Worm (Caenorhabditis elegans) whole organism, L1 larva: ENCODE data around the gene B0410.1.

Source experiments
- C34B4.2 ChIP-seq: sonication (generic microtip); optimal IDR thresholded peaks from 2 replicates; lab custom pipeline; 2017; ENCODE audit warnings: mild to moderate bottlenecking, missing genetic modification characterization, missing compliant biosample characterization
- F16B12.6 ChIP-seq: fragments of 150-350 bp; optimal IDR thresholded peaks from 2 replicates; lab custom pipeline; 2014; ENCODE audit warnings: missing biosample characterization, missing genetic modification characterization
- Y116A8C.19 ChIP-seq: sonication (generic microtip); optimal IDR thresholded peaks from 2 replicates; lab custom pipeline; 2016; ENCODE audit warnings: missing compliant biosample characterization, missing genetic modification characterization, borderline replicate concordance
- aha-1 ChIP-seq: fragments of 150-350 bp; optimal IDR thresholded peaks from 2 replicates; lab custom pipeline; 2014; ENCODE audit warnings: missing biosample characterization, missing genetic modification characterization
- alr-1 ChIP-seq: fragments of 200-800 bp; sonication (Bioruptor generic); optimal IDR thresholded peaks from 2 replicates; lab custom pipeline; 2018; ENCODE audit warnings: borderline replicate concordance, mild to moderate bottlenecking, missing genetic modification characterization, missing compliant biosample characterization
- aly-2 ChIP-seq: fragments of 150-350 bp; optimal IDR thresholded peaks from 2 replicates; lab custom pipeline; 2014; ENCODE audit warnings: missing biosample characterization, missing genetic modification characterization
- blmp-1 ChIP-seq: fragments of 150-350 bp; optimal IDR thresholded peaks from 2 replicates; lab custom pipeline; 2014; ENCODE audit warnings: missing biosample characterization, missing genetic modification characterization
- ceh-63 ChIP-seq: fragments of 200-800 bp; sonication (Bioruptor generic); optimal IDR thresholded peaks from 2 replicates; lab custom pipeline; 2018; ENCODE audit warnings: mild to moderate bottlenecking, missing genetic modification characterization, missing compliant biosample characterization
- ceh-82 ChIP-seq, 3 experiments: fragments of 150-350 bp in 1 of 3; sonication (generic microtip) in 2 of 3; optimal IDR thresholded peaks; 2 replicates each; lab custom pipeline; 2014 to 2017; ENCODE audit warnings: missing biosample characterization in 3 of 3, missing genetic modification characterization in 3 of 3
- ceh-88 ChIP-seq: fragments of 200-800 bp; sonication (Bioruptor generic); IDR thresholded peaks from 2 replicates; pipeline ENCODE4 v1.3.6; 2022; ENCODE audit warnings: missing genetic modification characterization, missing compliant biosample characterization
- ceh-90 ChIP-seq: sonication (generic microtip); optimal IDR thresholded peaks from 2 replicates; lab custom pipeline; 2016; ENCODE audit warnings: missing genetic modification characterization, missing compliant biosample characterization
- dsc-1 ChIP-seq: sonication (generic microtip); optimal IDR thresholded peaks from 2 replicates; lab custom pipeline; 2016; ENCODE audit warnings: mild to moderate bottlenecking, missing genetic modification characterization, missing compliant biosample characterization
- egl-27 ChIP-seq, 2 experiments: fragments of 150-350 bp in 1 of 2; sonication (generic microtip); optimal IDR thresholded peaks; 3 replicates each; lab custom pipeline; 2017 to 2018; ENCODE audit warnings: missing biosample characterization in 2 of 2, missing genetic modification characterization in 2 of 2, missing genetic modification reagents in 2 of 2
- elt-2 ChIP-seq: sonication (generic microtip); optimal IDR thresholded peaks from 2 replicates; lab custom pipeline; 2016; ENCODE audit warnings: missing genetic modification characterization, mild to moderate bottlenecking, inconsistent platforms, missing compliant biosample characterization, missing genetic modification reagents
- elt-3 ChIP-seq, 6 experiments: fragments of 150-350 bp in 1 of 6; sonication (generic microtip); optimal IDR thresholded peaks; 2 replicates each; lab custom pipeline; 2017 to 2018; ENCODE audit warnings: missing biosample characterization in 6 of 6, missing genetic modification characterization in 6 of 6, inconsistent platforms in 1 of 6
- fkh-10 ChIP-seq: sonication (generic microtip); optimal IDR thresholded peaks from 2 replicates; lab custom pipeline; 2017; ENCODE audit warnings: missing biosample characterization, missing genetic modification reagents, missing genetic modification characterization
- fkh-4 ChIP-seq: sonication (generic microtip); optimal IDR thresholded peaks from 2 replicates; lab custom pipeline; 2016; ENCODE audit warnings: missing compliant biosample characterization, missing genetic modification characterization, borderline replicate concordance
- fkh-8 ChIP-seq: sonication (generic microtip); optimal IDR thresholded peaks from 2 replicates; lab custom pipeline; 2016; ENCODE audit warnings: mild to moderate bottlenecking, missing genetic modification characterization, missing compliant biosample characterization
- fos-1 ChIP-seq: fragments of 150-350 bp; optimal IDR thresholded peaks from 2 replicates; lab custom pipeline; 2014; ENCODE audit warnings: missing biosample characterization, missing genetic modification characterization
- grh-1 ChIP-seq: fragments of 200-800 bp; sonication (Bioruptor generic); IDR thresholded peaks from 2 replicates; pipeline ENCODE4 v1.3.6; 2022; ENCODE audit warnings: missing genetic modification reagents, missing genetic modification characterization, missing compliant biosample characterization
- hpl-2 ChIP-seq: fragments of 150-350 bp; optimal IDR thresholded peaks from 2 replicates; lab custom pipeline; 2014; ENCODE audit warnings: missing biosample characterization, missing genetic modification reagents, missing genetic modification characterization
- isw-1 ChIP-seq: fragments of 200-800 bp; sonication (Bioruptor generic); IDR thresholded peaks from 2 replicates; pipeline ENCODE4 v1.3.6; 2022; ENCODE audit warnings: missing genetic modification characterization, missing compliant biosample characterization
- jun-1 ChIP-seq: fragments of 150-350 bp; optimal IDR thresholded peaks from 2 replicates; lab custom pipeline; 2014; ENCODE audit warnings: missing biosample characterization, missing genetic modification reagents, missing genetic modification characterization
- lin-13 ChIP-seq: fragments of 150-350 bp; optimal IDR thresholded peaks from 2 replicates; lab custom pipeline; 2014; ENCODE audit warnings: missing biosample characterization, missing genetic modification reagents, missing genetic modification characterization
- lin-15B ChIP-seq: fragments of 150-350 bp; sonication (generic microtip); optimal IDR thresholded peaks from 3 replicates; lab custom pipeline; 2014; ENCODE audit warnings: missing biosample characterization, missing genetic modification characterization
- lin-39 ChIP-seq: fragments of 150-350 bp; optimal IDR thresholded peaks from 2 replicates; lab custom pipeline; 2014; ENCODE audit warnings: missing biosample characterization, missing genetic modification reagents, missing genetic modification characterization
- lir-3 ChIP-seq: sonication (generic microtip); optimal IDR thresholded peaks from 2 replicates; lab custom pipeline; 2016; ENCODE audit warnings: mild to moderate bottlenecking, missing genetic modification characterization, moderate library complexity, missing compliant biosample characterization; ENCODE audit not compliant: poor library complexity
- lsy-2 ChIP-seq, 2 experiments: fragments of 150-350 bp; optimal IDR thresholded peaks; 2 replicates each; lab custom pipeline; 2014; ENCODE audit warnings: missing biosample characterization in 2 of 2, missing genetic modification characterization in 2 of 2
- mab-9 ChIP-seq: fragments of 200-800 bp; sonication (Bioruptor generic); IDR thresholded peaks from 2 replicates; pipeline ENCODE4 v1.3.6; 2022; ENCODE audit warnings: missing genetic modification reagents, missing genetic modification characterization, missing compliant biosample characterization
- mdl-1 ChIP-seq, 2 experiments: fragments of 150-350 bp; optimal IDR thresholded peaks; 2 replicates each; lab custom pipeline; 2014 to 2017; ENCODE audit warnings: missing biosample characterization in 2 of 2, missing genetic modification characterization in 2 of 2, inconsistent platforms in 1 of 2
- mep-1 ChIP-seq: fragments of 150-350 bp; optimal IDR thresholded peaks from 2 replicates; lab custom pipeline; 2014; ENCODE audit warnings: missing biosample characterization, missing genetic modification characterization
- nhr-12 ChIP-seq: sonication (generic microtip); optimal IDR thresholded peaks from 2 replicates; lab custom pipeline; 2017; ENCODE audit warnings: missing biosample characterization, missing genetic modification characterization
- nhr-19 ChIP-seq: fragments of 200-800 bp; sonication (Bioruptor generic); conservative IDR thresholded peaks from 2 replicates; pipeline ENCODE4 v1.3.6; 2022; ENCODE audit warnings: missing genetic modification characterization, missing compliant biosample characterization
- nhr-71 ChIP-seq: sonication (generic microtip); optimal IDR thresholded peaks from 2 replicates; lab custom pipeline; 2016; ENCODE audit warnings: mild to moderate bottlenecking, missing genetic modification characterization, moderate library complexity, missing compliant biosample characterization
- nhr-76 ChIP-seq: sonication (generic microtip); optimal IDR thresholded peaks from 2 replicates; lab custom pipeline; 2017; ENCODE audit warnings: missing biosample characterization, missing genetic modification characterization
- nhr-84 ChIP-seq: sonication (generic microtip); optimal IDR thresholded peaks from 2 replicates; lab custom pipeline; 2017; ENCODE audit warnings: missing biosample characterization, missing genetic modification characterization
- nhr-85 ChIP-seq: sonication (generic microtip); peaks from one replicate; lab custom pipeline; 2016; ENCODE audit warnings: missing genetic modification characterization, inconsistent platforms, missing compliant biosample characterization
- nhr-90 ChIP-seq: sonication (generic microtip); optimal IDR thresholded peaks from 2 replicates; lab custom pipeline; 2016; ENCODE audit warnings: mild to moderate bottlenecking, missing genetic modification characterization, missing compliant biosample characterization; ENCODE audit not compliant: poor library complexity
- pax-3 ChIP-seq: fragments of 200-800 bp; sonication (Bioruptor generic); optimal IDR thresholded peaks from 2 replicates; lab custom pipeline; 2018; ENCODE audit warnings: mild to moderate bottlenecking, missing genetic modification characterization, moderate library complexity, missing compliant biosample characterization
- pqm-1 ChIP-seq: sonication (generic microtip); optimal IDR thresholded peaks from 3 replicates; lab custom pipeline; 2017; ENCODE audit warnings: missing biosample characterization, missing genetic modification characterization
- snu-23 ChIP-seq: sonication (generic microtip); optimal IDR thresholded peaks from 2 replicates; lab custom pipeline; 2016; ENCODE audit warnings: missing genetic modification characterization, missing compliant biosample characterization
- sup-37 ChIP-seq: fragments of 200-800 bp; sonication (Bioruptor generic); optimal IDR thresholded peaks from 2 replicates; lab custom pipeline; 2018; ENCODE audit warnings: mild to moderate bottlenecking, missing genetic modification characterization, missing compliant biosample characterization
- swsn-7 ChIP-seq: sonication (generic microtip); optimal IDR thresholded peaks from 2 replicates; lab custom pipeline; 2016; ENCODE audit warnings: missing genetic modification characterization, missing compliant biosample characterization
- tbx-2 ChIP-seq: sonication (generic microtip); optimal IDR thresholded peaks from 2 replicates; lab custom pipeline; 2016; ENCODE audit warnings: missing genetic modification characterization, missing compliant biosample characterization
- tlp-1 ChIP-seq: fragments of 150-350 bp; optimal IDR thresholded peaks from 2 replicates; lab custom pipeline; 2014; ENCODE audit warnings: missing biosample characterization, missing genetic modification characterization
- unc-130 ChIP-seq: fragments of 150-350 bp; optimal IDR thresholded peaks from 2 replicates; lab custom pipeline; 2017; ENCODE audit warnings: missing biosample characterization, missing genetic modification characterization, inconsistent platforms
- unc-30 ChIP-seq: sonication (generic microtip); optimal IDR thresholded peaks from 2 replicates; lab custom pipeline; 2017; ENCODE audit warnings: missing biosample characterization, missing genetic modification characterization
- unc-98 ChIP-seq: fragments of 200-800 bp; sonication (Bioruptor generic); IDR thresholded peaks from 2 replicates; pipeline ENCODE4 v1.3.6; 2022; ENCODE audit warnings: missing genetic modification characterization, missing compliant biosample characterization
- vab-15 ChIP-seq: sonication (generic microtip); optimal IDR thresholded peaks from 2 replicates; lab custom pipeline; 2017; ENCODE audit warnings: missing genotype, mild to moderate bottlenecking, missing genetic modification characterization, missing compliant biosample characterization
- xbp-1 ChIP-seq: sonication (generic microtip); optimal IDR thresholded peaks from 2 replicates; lab custom pipeline; 2016; ENCODE audit warnings: missing genetic modification characterization, missing compliant biosample characterization
- zag-1 ChIP-seq: fragments of 150-350 bp; optimal IDR thresholded peaks from 2 replicates; lab custom pipeline; 2014; ENCODE audit warnings: missing biosample characterization, missing genetic modification characterization
- ztf-11 ChIP-seq, 2 experiments: sonication (generic microtip); optimal IDR thresholded peaks; 2 replicates each; lab custom pipeline; 2016 to 2017; ENCODE audit warnings: missing genetic modification characterization in 2 of 2, missing biosample characterization in 1 of 2, missing compliant biosample characterization in 1 of 2

B0410.1 gene

ce11 chrX:2857070-2857825 lies 37.1 kb upstream of the B0410.1 start, which contains the start of gene tra-4:
Gene tra-4 (minus strand): TSS chrX:2857603.
- TF ChIP-seq hpl-2 (GFP tag; lab: Kevin White, UChicago) (no peak), nhr-71 (peak; percentile 51), pqm-1 (tag; lab: Kevin White, UChicago) (no peak), nhr-12 (no peak), jun-1 (tag; lab: Kevin White, UChicago) (no peak), swsn-7 (tag; lab: Kevin White, UChicago) (peak; percentile 7), nhr-90 (tag; lab: Kevin White, UChicago) (peak; percentile 55), fkh-8 (tag; lab: Kevin White, UChicago) (no peak), blmp-1 (tag; lab: Kevin White, UChicago) (peak; percentile 32), ceh-88 (GFP tag; lab: Robert Waterston, UW) (no peak), alr-1 (tag; lab: Kevin White, UChicago) (no peak), Y116A8C.19 (tag; lab: Kevin White, UChicago) (no peak), nhr-19 (GFP tag; lab: Robert Waterston, UW) (no peak), lir-3 (tag; lab: Kevin White, UChicago) (peak; percentile 57), ceh-90 (tag; lab: Kevin White, UChicago) (peak; percentile 57), ceh-63 (GFP tag; lab: Kevin White, UChicago) (no peak), lsy-2 (tag; optimal IDR thresholded peaks at IDR 0.05; lab: Kevin White, UChicago) (peak; percentile 29), lin-15B (tag; lab: Kevin White, UChicago) (no peak), mab-9 (GFP tag; lab: Robert Waterston, UW) (no peak), zag-1 (no peak), sup-37 (no peak), tbx-2 (tag; lab: Kevin White, UChicago) (peak; percentile 33), F16B12.6 (tag; lab: Kevin White, UChicago) (no peak), tlp-1 (tag; lab: Kevin White, UChicago) (no peak), vab-15 (tag; lab: Kevin White, UChicago) (no peak), dsc-1 (tag; lab: Kevin White, UChicago) (peak; percentile 7), mep-1 (peak; percentile 42), elt-2 (no peak), pax-3 (no peak), nhr-76 (tag; lab: Kevin White, UChicago) (no peak), xbp-1 (tag; lab: Kevin White, UChicago) (no peak), fkh-10 (GFP tag; lab: Kevin White, UChicago) (no peak), grh-1 (no peak), fos-1 (tag; lab: Kevin White, UChicago) (no peak), snu-23 (GFP tag; lab: Kevin White, UChicago) (peak; percentile 46), fkh-4 (tag; lab: Kevin White, UChicago) (peak; percentile 22), unc-98 (GFP tag; lab: Robert Waterston, UW) (no peak), aly-2 (tag; lab: Kevin White, UChicago) (no peak), egl-27 (tag; optimal IDR thresholded peaks at IDR 0.05; lab: Kevin White, UChicago) (no peak), unc-30 (tag; lab: Kevin White, UChicago) (no peak), unc-130 (no peak), nhr-85 (tag; lab: Kevin White, UChicago) (peak; percentile 76), lin-13 (GFP tag; lab: Kevin White, UChicago) (no peak), ztf-11 (tag; optimal IDR thresholded peaks at IDR 0.05; lab: Kevin White, UChicago) (no peak), isw-1 (GFP tag; lab: Robert Waterston, UW) (no peak), aha-1 (tag; lab: Kevin White, UChicago) (no peak), mdl-1 (tag; optimal IDR thresholded peaks at IDR 0.05; lab: Kevin White, UChicago) (no peak), elt-3 (tag; optimal IDR thresholded peaks at IDR 0.05; lab: Kevin White, UChicago) (no peak), nhr-84 (tag; lab: Kevin White, UChicago) (no peak), C34B4.2 (no peak), ceh-82 (tag; optimal IDR thresholded peaks at IDR 0.05; lab: Kevin White, UChicago) (no peak), lin-39 (tag; lab: Kevin White, UChicago) (no peak)
